Fruit fly (Drosophila melanogaster) Kc167 (cell line): Measurements from ENCODE around the gene Noc3.

Experiments
- Myc ChIP-seq: fragments of >200 bp; optimal IDR thresholded peaks from 2 replicates; lab custom pipeline; 2017; ENCODE audit warnings: missing external identifiers
- Sin3A ChIP-seq: fragments of >200 bp; optimal IDR thresholded peaks from 2 replicates; lab custom pipeline; 2018; ENCODE audit warnings: missing external identifiers
- h ChIP-seq: fragments of >200 bp; optimal IDR thresholded peaks from 3 replicates; lab custom pipeline; 2018; ENCODE audit warnings: missing external identifiers
- insv ChIP-seq: fragments of >200 bp; optimal IDR thresholded peaks from 3 replicates; lab custom pipeline; 2018; ENCODE audit warnings: missing external identifiers
- psq ChIP-seq: fragments of >200 bp; optimal IDR thresholded peaks from 2 replicates; lab custom pipeline; 2017; ENCODE audit warnings: missing external identifiers
- ttk ChIP-seq: sonication (Bioruptor generic); optimal IDR thresholded peaks from 2 replicates; lab custom pipeline; 2017; ENCODE audit warnings: missing external identifiers

The Noc3 gene

dm6 chr3R:7219605-7220004, 27.2 kb downstream of the Noc3 start, which contains the start of gene CG14605:
CG14605 (minus strand) TSS chr3R:7219705.
- no peak for TF ChIP-seq ttk (lab: Kevin White, UChicago)
- TF ChIP-seq psq (lab: Kevin White, UChicago) = no peak
- no peak for TF ChIP-seq Sin3A (lab: Kevin White, UChicago)
- TF ChIP-seq insv (lab: Kevin White, UChicago) = no peak
- TF ChIP-seq Myc (lab: Kevin White, UChicago) = no peak
- no peak for TF ChIP-seq h

dm6 chr3R:7216924-7217529, 29.7 kb downstream of the Noc3 start, which contains the start of gene CG14606:
CG14606 (minus strand) TSS chr3R:7217083.
- no peak for TF ChIP-seq psq (lab: Kevin White, UChicago)

dm6 chr3R:7208331-7208730, 38.4 kb downstream of the Noc3 start, which contains the start of gene CG1288:
CG1288 (minus strand) TSS chr3R:7208431.
- TF ChIP-seq Sin3A (lab: Kevin White, UChicago) = no peak
- no peak for TF ChIP-seq h
- TF ChIP-seq ttk (lab: Kevin White, UChicago) = no peak
- TF ChIP-seq psq (lab: Kevin White, UChicago) = no peak
- TF ChIP-seq insv (lab: Kevin White, UChicago) = no peak
- TF ChIP-seq Myc (lab: Kevin White, UChicago) = no peak

- no peak for TF ChIP-seq ttk (lab: Kevin White, UChicago)
- no peak for TF ChIP-seq Sin3A (lab: Kevin White, UChicago)
- TF ChIP-seq psq (lab: Kevin White, UChicago) = no peak
- TF ChIP-seq Myc (lab: Kevin White, UChicago) = no peak
- no peak for TF ChIP-seq insv (lab: Kevin White, UChicago)
- no peak for TF ChIP-seq h
These were observed 46.1 kb downstream of the Noc3 start, which contains the start of gene CG14609 for dm6 chr3R:7200670-7201069. CG14609 (plus strand) TSS chr3R:7200970.

dm6 chr3R:7199849-7200248, 46.9 kb downstream of the Noc3 start:
- TF ChIP-seq h (no peak), Myc (lab: Kevin White, UChicago) (no peak), ttk (lab: Kevin White, UChicago) (no peak), insv (lab: Kevin White, UChicago) (no peak), psq (lab: Kevin White, UChicago) (no peak), Sin3A (lab: Kevin White, UChicago) (no peak)
